Fruit fly (Drosophila melanogaster): Measurements from ENCODE around the gene Uch.

Uch gene

dm6 chr2L:2221649-2222150 lies 7.7 kb upstream of the Uch start (continued):
- TF ChIP-seq CG33213 (GFP tag; optimal IDR thresholded peaks at IDR 0.05) (peak; percentile 87), ase (GFP tag; IDR thresholded peaks at IDR 0.05) (peak; percentile 96), CG7786 (GFP tag; optimal IDR thresholded peaks at IDR 0.05) (peak; percentile 97), CG32772 (GFP tag; IDR thresholded peaks at IDR 0.05) (peak; percentile 95), Dip3 (GFP tag; optimal IDR thresholded peaks at IDR 0.05) (peak; percentile 96), CG5953 (GFP tag; IDR thresholded peaks at IDR 0.05) (peak; percentile 96), mirr (GFP tag; optimal IDR thresholded peaks at IDR 0.05) (peak; percentile 94), CG15514 (GFP tag; optimal IDR thresholded peaks at IDR 0.05) (peak; percentile 90), HHEX (GFP tag; optimal IDR thresholded peaks at IDR 0.05) (peak; percentile 95), CG17186 (GFP tag; optimal IDR thresholded peaks at IDR 0.05) (peak; percentile 66), eyg (GFP tag; optimal IDR thresholded peaks at IDR 0.05) (peak; percentile 92), chinmo (GFP tag; IDR thresholded peaks at IDR 0.05; ENCODE audit: partially characterized antibody) (peak; percentile 91; the same call in 3 of the 4 replicates), hbn (GFP tag; IDR thresholded peaks at IDR 0.05; ENCODE audit: partially characterized antibody) (no peak), CG16863 (GFP tag; optimal IDR thresholded peaks at IDR 0.05) (peak; percentile 92), Fer1 (GFP tag; optimal IDR thresholded peaks at IDR 0.05) (peak; percentile 96), CG12071 (GFP tag; optimal IDR thresholded peaks at IDR 0.05) (peak; percentile 95), lbe (GFP tag; optimal IDR thresholded peaks at IDR 0.05) (peak; percentile 97), Aef1 (GFP tag; IDR thresholded peaks at IDR 0.05) (peak; percentile 97), row (GFP tag; IDR thresholded peaks at IDR 0.05) (peak; percentile 99), CG16813 (GFP tag; IDR thresholded peaks at IDR 0.05; ENCODE audit: partially characterized antibody) (no peak), jing (GFP tag; optimal IDR thresholded peaks at IDR 0.05) (peak; percentile 89), disco-r (GFP tag; optimal IDR thresholded peaks at IDR 0.05) (peak; percentile 96), tll (GFP tag; optimal IDR thresholded peaks at IDR 0.05) (peak in 1 of 2 experiments; percentile 65), Neu2 (GFP tag; optimal IDR thresholded peaks at IDR 0.05; ENCODE audit: borderline replicate concordance) (peak; percentile 34), Pdp1 (GFP tag; optimal IDR thresholded peaks at IDR 0.05) (peak; percentile 94 to 96), sima (GFP tag; optimal IDR thresholded peaks at IDR 0.05) (peak; percentile 84), seq (GFP tag; IDR thresholded peaks at IDR 0.05) (peak; percentile 98), Doc3 (GFP tag; IDR thresholded peaks at IDR 0.05; ENCODE audit: partially characterized antibody) (no peak), CG9932 (GFP tag; IDR thresholded peaks at IDR 0.05) (peak; percentile 99), Lim3 (GFP tag; IDR thresholded peaks at IDR 0.05) (peak; percentile 81), dysf (GFP tag; IDR thresholded peaks at IDR 0.05) (peak; percentile 99), HLHmδ (GFP tag; optimal IDR thresholded peaks at IDR 0.05) (no peak), nau (GFP tag; optimal IDR thresholded peaks at IDR 0.05) (peak; percentile 92), Rx (GFP tag; IDR thresholded peaks at IDR 0.05) (peak; percentile 96), Abd-B (GFP tag; optimal IDR thresholded peaks at IDR 0.05) (peak; percentile 92), CG11696 (GFP tag; IDR thresholded peaks at IDR 0.05) (peak; percentile 94), CG8924 (tag; optimal IDR thresholded peaks at IDR 0.05) (peak; percentile 98), CG9727 (GFP tag; optimal IDR thresholded peaks at IDR 0.05) (peak; percentile 97), TFAM (GFP tag; optimal IDR thresholded peaks at IDR 0.05) (peak; percentile 78), CG4328 (GFP tag; optimal IDR thresholded peaks at IDR 0.05) (peak; percentile 79), CG15696 (tag; optimal IDR thresholded peaks at IDR 0.05) (peak; percentile 87), Atf6 (GFP tag; IDR thresholded peaks at IDR 0.05) (peak; percentile 99), bab2 (GFP tag; optimal IDR thresholded peaks at IDR 0.05) (peak; percentile 93), Xrp1 (GFP tag; IDR thresholded peaks at IDR 0.05) (peak; percentile 98), Hr3 (GFP tag; optimal IDR thresholded peaks at IDR 0.05) (peak; percentile 97), BtbVII (GFP tag; optimal IDR thresholded peaks at IDR 0.05) (peak; percentile 94), CG6813 (GFP tag; optimal IDR thresholded peaks at IDR 0.05) (peak; percentile 94), CG5180 (GFP tag; optimal IDR thresholded peaks at IDR 0.05) (peak; percentile 86), Ssrp (tag; optimal IDR thresholded peaks at IDR 0.05) (peak; percentile 91)
